Fruit fly (Drosophila melanogaster): ENCODE measurements around the gene Gr5a.

DNA sequence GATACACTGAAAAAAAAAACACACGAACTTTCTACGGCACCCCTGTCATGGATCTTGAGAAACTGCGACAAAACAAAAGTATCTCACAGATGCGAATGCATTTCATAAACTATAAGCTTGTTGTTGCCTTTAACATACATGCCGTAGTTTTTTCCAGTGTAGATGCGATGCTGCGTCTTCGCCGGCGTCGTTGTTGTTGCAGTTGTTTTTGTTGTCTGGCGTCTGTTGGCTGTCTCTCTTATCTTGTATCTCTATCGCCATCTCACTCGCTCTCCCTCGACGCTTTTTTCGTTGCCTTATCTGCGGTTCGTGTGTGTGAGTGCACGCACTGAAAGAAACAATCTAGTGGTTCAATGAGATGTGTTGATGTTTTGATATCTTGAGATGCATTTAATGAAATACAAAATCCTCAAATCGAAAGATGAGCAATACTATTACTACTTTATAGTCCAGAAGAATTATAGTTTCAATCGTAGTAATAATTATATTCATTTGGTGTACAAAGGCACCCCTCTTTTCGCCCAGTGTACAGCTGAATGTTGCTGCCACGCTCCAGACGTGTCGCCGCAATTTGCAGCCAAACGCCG lies 16.1 kb downstream of the Gr5a start:
- TF ChIP-seq CG8478 (optimal IDR thresholded peaks at IDR 0.05): no peak
- TF ChIP-seq CTCF (optimal IDR thresholded peaks at IDR 0.05): no peak

All from S2 (cell line).